Worm (Caenorhabditis elegans) whole organism, L2 larva: ENCODE data around the gene Y67D8C.6.

Experiments used
- R02D3.7 ChIP-seq: fragments of 150-350 bp; optimal IDR thresholded peaks from 2 replicates; lab custom pipeline; 2014; ENCODE audit warnings: missing biosample characterization, missing genetic modification characterization
- aly-2 ChIP-seq: fragments of 150-350 bp; optimal IDR thresholded peaks from 2 replicates; lab custom pipeline; 2014; ENCODE audit warnings: missing biosample characterization, missing genetic modification characterization
- blmp-1 ChIP-seq: sonication (generic microtip); optimal IDR thresholded peaks from 2 replicates; lab custom pipeline; 2017; ENCODE audit warnings: missing genetic modification characterization, mild to moderate bottlenecking, missing compliant biosample characterization, antibody characterized with exemption, moderate library complexity; ENCODE audit not compliant: insufficient read depth
- ceh-16 ChIP-seq: fragments of 150-350 bp; optimal IDR thresholded peaks from 2 replicates; lab custom pipeline; 2014; ENCODE audit warnings: missing biosample characterization, missing genetic modification characterization
- crh-2 ChIP-seq: sonication (generic microtip); optimal IDR thresholded peaks from 2 replicates; lab custom pipeline; 2017; ENCODE audit warnings: missing biosample characterization, missing genetic modification characterization
- elt-1 ChIP-seq: fragments of 150-350 bp; optimal IDR thresholded peaks from 2 replicates; lab custom pipeline; 2014; ENCODE audit warnings: missing biosample characterization, missing genetic modification characterization
- gmeb-1 ChIP-seq: fragments of 150-350 bp; optimal IDR thresholded peaks from 2 replicates; lab custom pipeline; 2014; ENCODE audit warnings: missing biosample characterization, missing genetic modification characterization
- mdl-1 ChIP-seq, 2 experiments: fragments of 150-350 bp in 1 of 2; sonication (generic microtip) in 1 of 2; optimal IDR thresholded peaks; 2 replicates each; lab custom pipeline; 2017; ENCODE audit warnings: missing biosample characterization in 2 of 2, missing genetic modification characterization in 2 of 2
- nhr-12 ChIP-seq: fragments of 150-350 bp; optimal IDR thresholded peaks from 2 replicates; lab custom pipeline; 2014; ENCODE audit warnings: missing biosample characterization, missing genetic modification characterization
- nhr-21 ChIP-seq: fragments of 150-350 bp; optimal IDR thresholded peaks from 2 replicates; lab custom pipeline; 2014; ENCODE audit warnings: missing biosample characterization, missing genetic modification characterization
- snpc-4 ChIP-seq: fragments of 150-350 bp; optimal IDR thresholded peaks from 2 replicates; lab custom pipeline; 2014; ENCODE audit warnings: missing biosample characterization, missing genetic modification characterization

ce11 chrIV:3055320-3055719 is 7.9 kb downstream of the Y67D8C.6 start:
- TF ChIP-seq R02D3.7 (tag; lab: Kevin White, UChicago) (no peak), crh-2 (no peak), aly-2 (tag; lab: Kevin White, UChicago) (no peak), ceh-16 (tag; lab: Kevin White, UChicago) (no peak), mdl-1 (tag; optimal IDR thresholded peaks at IDR 0.05; lab: Kevin White, UChicago) (no peak), elt-1 (tag; lab: Kevin White, UChicago) (no peak), nhr-21 (tag; lab: Kevin White, UChicago) (no peak), nhr-12 (tag; lab: Kevin White, UChicago) (no peak), gmeb-1 (tag; lab: Kevin White, UChicago) (no peak), blmp-1 (tag; lab: Kevin White, UChicago) (no peak), snpc-4 (no peak)
